Fruit fly (Drosophila melanogaster): Measurements from ENCODE around the gene CG4598.

Gene CG4598

dm6 chr2L:9956993-9957652 is 38.7 kb downstream of the CG4598 start, which contains the start of the genes CG4658 and CG5846 (continued):
- TF ChIP-seq Doc3 (GFP tag; IDR thresholded peaks at IDR 0.05; ENCODE audit: partially characterized antibody) (no peak), CG15011 (GFP tag; optimal IDR thresholded peaks at IDR 0.05) (peak; percentile 86), amos (GFP tag; IDR thresholded peaks at IDR 0.05; ENCODE audit: partially characterized antibody) (no peak), ci (GFP tag; IDR thresholded peaks at IDR 0.05) (peak; percentile 92), tin (GFP tag; optimal IDR thresholded peaks at IDR 0.05) (peak; percentile 92), CG17186 (GFP tag; optimal IDR thresholded peaks at IDR 0.05) (peak; percentile 65), CG2199 (GFP tag; IDR thresholded peaks at IDR 0.05) (peak; percentile 77; the same call in 2 of the 3 replicates), CG14441 (GFP tag; IDR thresholded peaks at IDR 0.05) (peak; percentile 94), pros (GFP tag; optimal IDR thresholded peaks at IDR 0.05) (no peak), CG12769 (tag; optimal IDR thresholded peaks at IDR 0.05) (no peak), knrl (GFP tag; IDR thresholded peaks at IDR 0.05; ENCODE audit: partially characterized antibody) (no peak; the same call in 2 of the 3 replicates), fd96Cb (tag; optimal IDR thresholded peaks at IDR 0.05) (peak; percentile 95), inv (GFP tag; IDR thresholded peaks at IDR 0.05; ENCODE audit: partially characterized antibody) (no peak), CG17612 (GFP tag; IDR thresholded peaks at IDR 0.05) (peak; percentile 78), gem (tag; optimal IDR thresholded peaks at IDR 0.05) (peak; percentile 98), Dref (GFP tag; IDR thresholded peaks at IDR 0.05) (no peak), nerfin-1 (tag; optimal IDR thresholded peaks at IDR 0.05) (peak; percentile 86), CG17385 (GFP tag; optimal IDR thresholded peaks at IDR 0.05) (peak; percentile 88), slou (GFP tag; optimal IDR thresholded peaks at IDR 0.05) (peak; percentile 88), org-1 (GFP tag; optimal IDR thresholded peaks at IDR 0.05) (peak; percentile 85), CG16863 (GFP tag; optimal IDR thresholded peaks at IDR 0.05) (peak; percentile 87), CG3838 (GFP tag; optimal IDR thresholded peaks at IDR 0.05) (peak; percentile 82), CG7928 (GFP tag; optimal IDR thresholded peaks at IDR 0.05) (peak; percentile 49), CG9215 (GFP tag; IDR thresholded peaks at IDR 0.05) (peak; percentile 90), gt (GFP tag; IDR thresholded peaks at IDR 0.05) (peak; percentile 69), insv (GFP tag; optimal IDR thresholded peaks at IDR 0.05) (peak in 1 of 2 experiments; percentile 39), Dbx (GFP tag; IDR thresholded peaks at IDR 0.05) (peak; percentile 94), Spps (tag; optimal IDR thresholded peaks at IDR 0.05) (peak; percentile 94), CG10959 (GFP tag; IDR thresholded peaks at IDR 0.05) (peak; percentile 89; the same call in 1 of the 2 replicates), ATbp (GFP tag; optimal IDR thresholded peaks at IDR 0.05) (peak; percentile 84), D19A (tag; optimal IDR thresholded peaks at IDR 0.05) (peak; percentile 92), Hr3 (GFP tag; optimal IDR thresholded peaks at IDR 0.05) (peak; percentile 96), fd3F (GFP tag; optimal IDR thresholded peaks at IDR 0.05) (peak; percentile 92), Dll (GFP tag; IDR thresholded peaks at IDR 0.05; ENCODE audit: partially characterized antibody) (no peak; the same call in 3 of the 4 replicates), hb (GFP tag; IDR thresholded peaks at IDR 0.05; ENCODE audit: partially characterized antibody) (no peak), lbe (GFP tag; optimal IDR thresholded peaks at IDR 0.05) (peak; percentile 74), zfh2 (GFP tag; optimal IDR thresholded peaks at IDR 0.05) (peak; percentile 54), CG11456 (GFP tag; IDR thresholded peaks at IDR 0.05) (peak; percentile 82), Ets97D (GFP tag; optimal IDR thresholded peaks at IDR 0.05) (peak; percentile 59), Nf-YC (tag; optimal IDR thresholded peaks at IDR 0.05) (peak; percentile 81), Hsf (GFP tag; optimal IDR thresholded peaks at IDR 0.05) (peak; percentile 94), gsb-n (tag; optimal IDR thresholded peaks at IDR 0.05) (peak; percentile 97), cad (GFP tag; optimal IDR thresholded peaks at IDR 0.05) (no peak), kah (GFP tag; optimal IDR thresholded peaks at IDR 0.05) (peak; percentile 77), az2 (GFP tag; optimal IDR thresholded peaks at IDR 0.05) (peak; percentile 96), CG30403 (GFP tag; optimal IDR thresholded peaks at IDR 0.05) (peak; percentile 97), CG8359 (GFP tag; optimal IDR thresholded peaks at IDR 0.05; ENCODE audit: borderline replicate concordance) (peak; percentile 67), luna (GFP tag; optimal IDR thresholded peaks at IDR 0.05) (no peak), eve (GFP tag; optimal IDR thresholded peaks at IDR 0.05) (no peak)

Measured in whole organism, embryonic.